Worm (Caenorhabditis elegans): ENCODE measurements around the gene srlf-24.
A peak's percentile ranks its signal among the peaks of the same experiment; 100 is the strongest.

srlf-24 gene

DNA sequence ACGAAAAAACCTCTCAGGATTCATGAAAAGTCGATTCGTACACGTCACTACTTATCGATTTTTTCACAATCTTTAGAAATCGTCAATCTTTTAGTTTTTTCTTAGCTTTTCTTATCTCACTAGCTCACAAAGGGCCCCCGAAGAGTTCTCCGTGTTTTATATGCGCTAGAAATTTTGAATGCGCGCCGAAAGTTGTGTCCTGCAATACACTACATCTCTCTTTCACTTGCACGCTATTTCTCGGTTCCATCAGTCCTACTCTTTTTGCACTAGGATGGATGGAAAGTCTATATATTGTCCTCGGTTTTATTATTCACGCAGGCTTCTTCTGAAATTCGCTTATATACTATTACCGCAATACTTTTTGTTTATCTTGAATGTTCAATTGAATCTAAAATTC is 20.0 kb upstream of the srlf-24 start:
- no peak for TF ChIP-seq mdl-1 (tag; optimal IDR thresholded peaks at IDR 0.05)
- TF ChIP-seq egl-5 (tag; optimal IDR thresholded peaks at IDR 0.05), result no peak
- TF ChIP-seq nhr-43 (tag; optimal IDR thresholded peaks at IDR 0.05; ENCODE audit: poor library complexity, severe bottlenecking), result no peak
- TF ChIP-seq lsy-12 (tag; optimal IDR thresholded peaks at IDR 0.05), result no peak
- TF ChIP-seq fkh-2 (tag; optimal IDR thresholded peaks at IDR 0.05), result no peak

ce11 chrIV:11125200-11125599 is 19.6 kb upstream of the srlf-24 start:
- TF ChIP-seq jun-1 (tag; optimal IDR thresholded peaks at IDR 0.05), result no peak
- TF ChIP-seq nhr-67 (tag; optimal IDR thresholded peaks at IDR 0.05), result no peak
- TF ChIP-seq ceh-28 (tag; optimal IDR thresholded peaks at IDR 0.05), result no peak
- no peak for TF ChIP-seq sea-2 (GFP tag; optimal IDR thresholded peaks at IDR 0.05)
- no peak for TF ChIP-seq ceh-82 (tag; optimal IDR thresholded peaks at IDR 0.05)
- no peak for TF ChIP-seq nhr-28 (tag; optimal IDR thresholded peaks at IDR 0.05)
- TF ChIP-seq lsy-12 (tag; optimal IDR thresholded peaks at IDR 0.05), result peak; percentile 27
- no peak for TF ChIP-seq snpc-4 (tag; optimal IDR thresholded peaks at IDR 0.05)
- no peak for TF ChIP-seq elt-3 (tag; optimal IDR thresholded peaks at IDR 0.05)
- no peak for TF ChIP-seq nhr-43 (tag; optimal IDR thresholded peaks at IDR 0.05; ENCODE audit: poor library complexity, severe bottlenecking)
- TF ChIP-seq aly-2 (tag; optimal IDR thresholded peaks at IDR 0.05), result no peak
- TF ChIP-seq eor-1 (tag; optimal IDR thresholded peaks at IDR 0.05), result no peak
- TF ChIP-seq R02D3.7 (tag; optimal IDR thresholded peaks at IDR 0.05), result no peak
- no peak for TF ChIP-seq fkh-10 (GFP tag; optimal IDR thresholded peaks at IDR 0.05)
- no peak for TF ChIP-seq elt-1 (tag; optimal IDR thresholded peaks at IDR 0.05)
- peak; percentile 100 for TF ChIP-seq nfya-1 (tag; optimal IDR thresholded peaks at IDR 0.05; ENCODE audit: insufficient read depth)
- peak; percentile 42 for TF ChIP-seq nhr-25 (tag; optimal IDR thresholded peaks at IDR 0.05)
- no peak for TF ChIP-seq ceh-9 (tag; optimal IDR thresholded peaks at IDR 0.05)
- no peak for TF ChIP-seq daf-12 (tag; optimal IDR thresholded peaks at IDR 0.05)
- TF ChIP-seq lin-39 (tag; optimal IDR thresholded peaks at IDR 0.05), result peak; percentile 50
- no peak for TF ChIP-seq nhr-12 (tag; optimal IDR thresholded peaks at IDR 0.05)
- TF ChIP-seq mdl-1 (tag; optimal IDR thresholded peaks at IDR 0.05), result no peak
- no peak for TF ChIP-seq ZK546.5 (tag; optimal IDR thresholded peaks at IDR 0.05)
- TF ChIP-seq nhr-237 (tag; optimal IDR thresholded peaks at IDR 0.05), result no peak
- TF ChIP-seq fkh-2 (tag; optimal IDR thresholded peaks at IDR 0.05), result no peak
- no peak for TF ChIP-seq mml-1 (tag; optimal IDR thresholded peaks at IDR 0.05)
- TF ChIP-seq unc-39 (tag; optimal IDR thresholded peaks at IDR 0.05), result no peak
- TF ChIP-seq nhr-76 (tag; optimal IDR thresholded peaks at IDR 0.05), result no peak
- no peak for TF ChIP-seq ztf-4 (tag; optimal IDR thresholded peaks at IDR 0.05)
- no peak for TF ChIP-seq ceh-16 (tag; optimal IDR thresholded peaks at IDR 0.05)
- TF ChIP-seq pha-4 (tag; optimal IDR thresholded peaks at IDR 0.05), result peak; percentile 38
- TF ChIP-seq tbx-2 (tag; optimal IDR thresholded peaks at IDR 0.05), result no peak
- peak; percentile 64 for TF ChIP-seq hmg-11 (tag; optimal IDR thresholded peaks at IDR 0.05)
- no peak for TF ChIP-seq egl-5 (tag; optimal IDR thresholded peaks at IDR 0.05)
- TF ChIP-seq zag-1 (tag; optimal IDR thresholded peaks at IDR 0.05), result no peak
- TF ChIP-seq fos-1 (tag; optimal IDR thresholded peaks at IDR 0.05), result no peak
- no peak for TF ChIP-seq unc-62 (GFP tag; optimal IDR thresholded peaks at IDR 0.05)
- no peak for TF ChIP-seq skn-1 (tag; optimal IDR thresholded peaks at IDR 0.05)
- peak; percentile 67 for TF ChIP-seq lin-15B (tag; optimal IDR thresholded peaks at IDR 0.05)
- TF ChIP-seq nhr-23 (tag; optimal IDR thresholded peaks at IDR 0.05), result peak; percentile 55
- no peak for TF ChIP-seq pqm-1 (tag; optimal IDR thresholded peaks at IDR 0.05)
- no peak for TF ChIP-seq ztf-11 (tag; optimal IDR thresholded peaks at IDR 0.05)
- TF ChIP-seq egl-27 (tag; optimal IDR thresholded peaks at IDR 0.05), result no peak
- no peak for TF ChIP-seq nhr-77 (tag; optimal IDR thresholded peaks at IDR 0.05)
- no peak for TF ChIP-seq nhr-11 (tag; optimal IDR thresholded peaks at IDR 0.05)
- TF ChIP-seq ama-1 (optimal IDR thresholded peaks at IDR 0.05), result no peak
- TF ChIP-seq elt-2 (tag; optimal IDR thresholded peaks at IDR 0.05), result peak; percentile 18
